Fruit fly (Drosophila melanogaster) whole organism, embryonic: Measurements from ENCODE around the gene CG6481.

Experiments used
- Awh ChIP-seq: fragments of 200-800 bp; sonication (Bioruptor generic); IDR thresholded peaks from 2 replicates; pipeline ENCODE4, ENCODE4 v1.3.6; 2022; ENCODE audit warnings: missing biosample characterization, missing genetic modification characterization
- Bteb2 ChIP-seq: fragments of 200-800 bp; sonication (Bioruptor generic); optimal IDR thresholded peaks from 2 replicates; lab custom pipeline; 2016; ENCODE audit warnings: missing biosample characterization, missing genetic modification characterization
- CG10147 ChIP-seq: fragments of 200-800 bp; sonication (Bioruptor generic); optimal IDR thresholded peaks from 2 replicates; lab custom pipeline; 2019; ENCODE audit warnings: missing biosample characterization, mild to moderate bottlenecking, missing genetic modification characterization, moderate library complexity
- CG10321 ChIP-seq: fragments of 200-800 bp; sonication (Bioruptor generic); IDR thresholded peaks from 2 replicates; pipeline ENCODE4 v1.3.6; 2022; ENCODE audit warnings: missing biosample characterization, missing genetic modification characterization
- CG10431 ChIP-seq: fragments of 200-800 bp; sonication (Bioruptor generic); optimal IDR thresholded peaks from 3 replicates; lab custom pipeline; 2018; ENCODE audit warnings: missing biosample characterization, mild to moderate bottlenecking, missing genetic modification characterization
- CG12236 ChIP-seq: fragments of 200-800 bp; sonication (Bioruptor generic); optimal IDR thresholded peaks from 2 replicates; lab custom pipeline; 2016; ENCODE audit warnings: missing biosample characterization, missing genetic modification characterization
- CG13123 ChIP-seq: fragments of 200-800 bp; sonication (Bioruptor generic); optimal IDR thresholded peaks from 2 replicates; lab custom pipeline; 2016; ENCODE audit warnings: missing biosample characterization, missing genetic modification characterization
- CG14050 ChIP-seq: fragments of 200-800 bp; sonication (Bioruptor generic); IDR thresholded peaks from 3 replicates; pipeline ENCODE4 v1.3.6; 2022; ENCODE audit warnings: missing biosample characterization, missing genetic modification characterization
- CG15601 ChIP-seq: fragments of 200-800 bp; sonication (Bioruptor generic); optimal IDR thresholded peaks from 3 replicates; lab custom pipeline; 2019; ENCODE audit warnings: missing biosample characterization, mild to moderate bottlenecking, missing genetic modification characterization, moderate library complexity
- CG17802 ChIP-seq: fragments of 200-800 bp; sonication (Bioruptor generic); optimal IDR thresholded peaks from 2 replicates; lab custom pipeline; 2018; ENCODE audit warnings: missing biosample characterization, mild to moderate bottlenecking, missing genetic modification characterization, moderate library complexity
- CG3163 ChIP-seq: fragments of 200-800 bp; sonication (Bioruptor generic); optimal IDR thresholded peaks from 3 replicates; lab custom pipeline; 2016; ENCODE audit warnings: missing biosample characterization, missing genetic modification characterization
- CG3281 ChIP-seq: fragments of 200-800 bp; sonication (Bioruptor generic); optimal IDR thresholded peaks from 3 replicates; lab custom pipeline; 2017; ENCODE audit warnings: missing biosample characterization, mild to moderate bottlenecking, missing genetic modification characterization
- CG3995 ChIP-seq: fragments of 200-800 bp; sonication (Bioruptor generic); optimal IDR thresholded peaks from 3 replicates; lab custom pipeline; 2016; ENCODE audit warnings: missing biosample characterization, missing genetic modification characterization
- CG5180 ChIP-seq: fragments of 200-800 bp; sonication (Bioruptor generic); optimal IDR thresholded peaks from 3 replicates; lab custom pipeline; 2017; ENCODE audit warnings: missing biosample characterization, missing genetic modification characterization, mild to moderate bottlenecking, moderate library complexity, missing genetic modification reagents
- CG6175 ChIP-seq: fragments of 200-800 bp; sonication (Bioruptor generic); IDR thresholded peaks from 3 replicates; pipeline ENCODE4 v1.3.6; 2022; ENCODE audit warnings: missing biosample characterization, missing genetic modification characterization
- CG6254 ChIP-seq: fragments of 200-800 bp; sonication (Bioruptor generic); optimal IDR thresholded peaks from 3 replicates; lab custom pipeline; 2017; ENCODE audit warnings: mild to moderate bottlenecking, missing biosample characterization, missing genetic modification reagents, missing genetic modification characterization
- CG6813 ChIP-seq: fragments of 200-800 bp; sonication (Bioruptor generic); optimal IDR thresholded peaks from 2 replicates; lab custom pipeline; 2017; ENCODE audit warnings: missing biosample characterization, missing genetic modification characterization, mild to moderate bottlenecking, moderate library complexity, missing genetic modification reagents
- CG6854 ChIP-seq: fragments of 200-800 bp; sonication (Bioruptor generic); optimal IDR thresholded peaks from 3 replicates; lab custom pipeline; 2017; ENCODE audit warnings: missing biosample characterization, mild to moderate bottlenecking, missing genetic modification characterization
- CG7556 ChIP-seq: fragments of 200-800 bp; sonication (Bioruptor generic); optimal IDR thresholded peaks from 2 replicates; lab custom pipeline; 2017; ENCODE audit warnings: missing biosample characterization, mild to moderate bottlenecking, missing genetic modification characterization
- CG9215 ChIP-seq: fragments of 200-800 bp; sonication (Bioruptor generic); IDR thresholded peaks from 2 replicates; pipeline ENCODE4 v1.3.6; 2022; ENCODE audit warnings: missing biosample characterization, missing genetic modification characterization
- CG9727 ChIP-seq: fragments of 200-800 bp; sonication (Bioruptor generic); optimal IDR thresholded peaks from 3 replicates; lab custom pipeline; 2017; ENCODE audit warnings: missing biosample characterization, mild to moderate bottlenecking, missing genetic modification characterization
- CG9797 ChIP-seq: fragments of 200-800 bp; sonication (Bioruptor generic); optimal IDR thresholded peaks from 3 replicates; lab custom pipeline; 2018; ENCODE audit warnings: missing biosample characterization, mild to moderate bottlenecking, missing genetic modification characterization
- CoRest ChIP-seq: fragments of 200-800 bp; sonication (Bioruptor generic); optimal IDR thresholded peaks from 3 replicates; lab custom pipeline; 2018; ENCODE audit warnings: missing biosample characterization, mild to moderate bottlenecking, missing genetic modification characterization, moderate library complexity
- D19B ChIP-seq: fragments of 200-800 bp; sonication (Bioruptor generic); optimal IDR thresholded peaks from 2 replicates; lab custom pipeline; 2017; ENCODE audit warnings: missing biosample characterization, mild to moderate bottlenecking, missing genetic modification characterization
- Dbx ChIP-seq: fragments of 200-800 bp; sonication (Bioruptor generic); IDR thresholded peaks from 3 replicates; pipeline ENCODE4 v1.3.6; 2022; ENCODE audit warnings: missing biosample characterization, missing genetic modification characterization
- Fer1 ChIP-seq: fragments of 200-800 bp; sonication (Bioruptor generic); optimal IDR thresholded peaks from 2 replicates; lab custom pipeline; 2017; ENCODE audit warnings: missing biosample characterization, mild to moderate bottlenecking, missing genetic modification characterization
- Fer3 ChIP-seq: fragments of 200-800 bp; sonication (Bioruptor generic); optimal IDR thresholded peaks from 2 replicates; lab custom pipeline; 2018; ENCODE audit warnings: missing biosample characterization, mild to moderate bottlenecking, missing genetic modification characterization, moderate library complexity
- H2.0 ChIP-seq: fragments of 200-800 bp; sonication (Bioruptor generic); IDR thresholded peaks from 2 replicates; pipeline ENCODE4 v1.3.6; 2022; ENCODE audit warnings: missing biosample characterization, missing genetic modification characterization
- Jarid2 ChIP-seq: fragments of 200-800 bp; sonication (Bioruptor generic); optimal IDR thresholded peaks from 3 replicates; lab custom pipeline; 2017; ENCODE audit warnings: mild to moderate bottlenecking, missing biosample characterization, missing genetic modification reagents, missing genetic modification characterization
- Lim3 ChIP-seq: fragments of 200-800 bp; sonication (Bioruptor generic); IDR thresholded peaks from 2 replicates; pipeline ENCODE4 v1.3.6; 2022; ENCODE audit warnings: missing biosample characterization, missing genetic modification characterization
- Lpt ChIP-seq: fragments of >200 bp; optimal IDR thresholded peaks from 2 replicates; lab custom pipeline; 2018; ENCODE audit warnings: missing biosample characterization, missing genetic modification characterization
- Nf-YC ChIP-seq: fragments of 200-800 bp; optimal IDR thresholded peaks from 3 replicates; lab custom pipeline; 2019; ENCODE audit warnings: missing biosample characterization, mild to moderate bottlenecking, missing genetic modification characterization, moderate library complexity
- Oli ChIP-seq: fragments of 200-800 bp; sonication (Bioruptor generic); optimal IDR thresholded peaks from 2 replicates; lab custom pipeline; 2018; ENCODE audit warnings: missing biosample characterization, mild to moderate bottlenecking, missing genetic modification characterization, moderate library complexity
- Optix ChIP-seq: fragments of 200-800 bp; sonication (Bioruptor generic); IDR thresholded peaks from 3 replicates; pipeline ENCODE4 v1.3.6; 2022; ENCODE audit warnings: missing biosample characterization, missing genetic modification characterization
- Ravus ChIP-seq: fragments of 200-800 bp; sonication (Bioruptor generic); IDR thresholded peaks from 2 replicates; pipeline ENCODE4 v1.3.6; 2022; ENCODE audit warnings: missing biosample characterization, missing genetic modification characterization
- ab ChIP-seq: fragments of 200-800 bp; sonication (Bioruptor generic); optimal IDR thresholded peaks from 2 replicates; lab custom pipeline; 2016; ENCODE audit warnings: missing biosample characterization, missing genetic modification characterization
- aop ChIP-seq: fragments of 200-800 bp; sonication (Bioruptor generic); IDR thresholded peaks from 2 replicates; pipeline ENCODE4 v1.3.6; 2022; ENCODE audit warnings: missing biosample characterization, missing genetic modification characterization
- ase ChIP-seq: fragments of 200-800 bp; sonication (Bioruptor generic); IDR thresholded peaks from 3 replicates; pipeline ENCODE4 v1.3.6; 2022; ENCODE audit warnings: missing biosample characterization, missing genetic modification characterization
- bigmax ChIP-seq: fragments of 200-800 bp; sonication (Bioruptor generic); optimal IDR thresholded peaks from 2 replicates; lab custom pipeline; 2018; ENCODE audit warnings: missing biosample characterization, mild to moderate bottlenecking, missing genetic modification characterization
- bowl ChIP-seq: fragments of 200-800 bp; sonication (Bioruptor generic); IDR thresholded peaks from 2 replicates; pipeline ENCODE4 v1.3.6; 2022; ENCODE audit warnings: missing biosample characterization, missing genetic modification characterization
- br ChIP-seq: fragments of >200 bp; optimal IDR thresholded peaks from 2 replicates; lab custom pipeline; 2017
- chm ChIP-seq: fragments of 200-800 bp; sonication (Bioruptor generic); IDR thresholded peaks from 2 replicates; pipeline ENCODE4 v1.3.6; 2022; ENCODE audit warnings: missing biosample characterization, missing genetic modification characterization
- corto ChIP-seq: fragments of 200-800 bp; sonication (Bioruptor generic); optimal IDR thresholded peaks from 2 replicates; lab custom pipeline; 2016; ENCODE audit warnings: missing biosample characterization, mild to moderate bottlenecking, missing genetic modification characterization, moderate library complexity
- hth ChIP-seq: fragments of >200 bp; optimal IDR thresholded peaks from 2 replicates; lab custom pipeline; 2017; ENCODE audit warnings: inconsistent platforms
- mld ChIP-seq: fragments of 200-800 bp; sonication (Bioruptor generic); IDR thresholded peaks from 3 replicates; pipeline ENCODE4 v1.3.6; 2022; ENCODE audit warnings: missing biosample characterization, missing genetic modification characterization; ENCODE audit not compliant: partially characterized antibody
- nom ChIP-seq: fragments of 200-800 bp; sonication (Bioruptor generic); optimal IDR thresholded peaks from 2 replicates; lab custom pipeline; 2017; ENCODE audit warnings: missing biosample characterization, missing genetic modification characterization, mild to moderate bottlenecking, moderate library complexity, missing genetic modification reagents
- otp ChIP-seq: fragments of 200-800 bp; sonication (Bioruptor generic); IDR thresholded peaks from 3 replicates; pipeline ENCODE4, ENCODE4 v1.3.6; 2022; ENCODE audit warnings: missing biosample characterization, missing genetic modification characterization
- rib ChIP-seq: fragments of 200-800 bp; sonication (Bioruptor generic); IDR thresholded peaks from 2 replicates; pipeline ENCODE4 v1.3.6; 2022; ENCODE audit warnings: missing biosample characterization, missing genetic modification characterization
- stc ChIP-seq: fragments of 200-800 bp; sonication (Bioruptor generic); IDR thresholded peaks from 2 replicates; pipeline ENCODE4 v1.3.6; 2022; ENCODE audit warnings: missing biosample characterization, missing genetic modification characterization
- tna ChIP-seq: fragments of 200-800 bp; sonication (Bioruptor generic); IDR thresholded peaks from 2 replicates; pipeline ENCODE4 v1.3.6; 2022; ENCODE audit warnings: missing biosample characterization, missing genetic modification characterization; ENCODE audit not compliant: partially characterized antibody
- wek ChIP-seq: fragments of 200-800 bp; sonication (Bioruptor generic); optimal IDR thresholded peaks from 3 replicates; lab custom pipeline; 2018; ENCODE audit warnings: missing biosample characterization, mild to moderate bottlenecking, missing genetic modification characterization, moderate library complexity
- yki ChIP-seq: fragments of >200 bp; optimal IDR thresholded peaks from 3 replicates; lab custom pipeline; 2018

CG6481 gene

dm6 chrX:18494165-18494740 is 28.0 kb downstream of the CG6481 start, which contains the start of gene CG15043 (continued):
- TF ChIP-seq nom (GFP tag; lab: Kevin White, UChicago), result no peak
- peak; percentile 40 for TF ChIP-seq CG3281
- no peak for TF ChIP-seq CG7556 (GFP tag; lab: Kevin White, UChicago)
- peak; percentile 12 for TF ChIP-seq CG9727 (GFP tag; lab: Kevin White, UChicago)
- no peak for TF ChIP-seq tna (GFP tag; lab: Robert Waterston, UW)
- TF ChIP-seq Fer3 (tag; lab: Kevin White, UChicago), result peak; percentile 56
- TF ChIP-seq bowl, result no peak
- peak; percentile 6; the same call in 1 of the 2 replicates for TF ChIP-seq Ravus
- TF ChIP-seq CoRest (tag; lab: Kevin White, UChicago), result no peak
- no peak for TF ChIP-seq CG5180 (GFP tag; lab: Kevin White, UChicago)
- no peak for TF ChIP-seq CG3995 (GFP tag; lab: Kevin White, UChicago)
- no peak for TF ChIP-seq CG6813 (GFP tag; lab: Kevin White, UChicago)
- no peak for TF ChIP-seq yki
- TF ChIP-seq CG12236 (GFP tag; lab: Kevin White, UChicago), result no peak
- no peak for TF ChIP-seq ab
- TF ChIP-seq hth, result no peak
- peak; percentile 23; the same call in 1 of the 2 replicates for TF ChIP-seq rib (GFP tag; lab: Robert Waterston, UW)
- TF ChIP-seq CG6854, result peak; percentile 26
- no peak for TF ChIP-seq Jarid2 (GFP tag; lab: Kevin White, UChicago)
- no peak for TF ChIP-seq CG13123
- no peak for TF ChIP-seq CG10147 (GFP tag; lab: Kevin White, UChicago)
- no peak for TF ChIP-seq CG17802 (tag; lab: Kevin White, UChicago)
- TF ChIP-seq br (lab: Kevin White, UChicago), result no peak
- TF ChIP-seq stc (GFP tag; lab: Robert Waterston, UW), result no peak
- TF ChIP-seq Lpt (GFP tag; lab: Kevin White, UChicago), result no peak
- peak; percentile 41 for TF ChIP-seq Fer1 (GFP tag; lab: Kevin White, UChicago)
- no peak for TF ChIP-seq chm
- no peak for TF ChIP-seq otp (GFP tag; lab: Robert Waterston, UW)
- TF ChIP-seq Nf-YC, result no peak
- TF ChIP-seq Oli, result no peak
- TF ChIP-seq aop (GFP tag; lab: Robert Waterston, UW), result no peak
- TF ChIP-seq CG3163 (GFP tag; lab: Kevin White, UChicago), result no peak
- TF ChIP-seq wek (GFP tag; lab: Kevin White, UChicago), result no peak
- TF ChIP-seq D19B (GFP tag; lab: Kevin White, UChicago), result peak; percentile 54
- no peak for TF ChIP-seq Awh (GFP tag; lab: Robert Waterston, UW)
- no peak for TF ChIP-seq corto (GFP tag; lab: Kevin White, UChicago)
- no peak; the same call in 1 of the 2 replicates for TF ChIP-seq CG10321
- no peak for TF ChIP-seq CG9797 (GFP tag; lab: Kevin White, UChicago)
- peak; percentile 60; the same call in 1 of the 2 replicates for TF ChIP-seq CG9215 (GFP tag; lab: Robert Waterston, UW)
- TF ChIP-seq CG14050 (GFP tag; lab: Robert Waterston, UW), result no peak
- no peak for TF ChIP-seq CG15601 (tag; lab: Kevin White, UChicago)
- TF ChIP-seq CG10431 (GFP tag; lab: Kevin White, UChicago), result no peak
- TF ChIP-seq Optix (GFP tag; lab: Robert Waterston, UW), result no peak
- 0 out of 3 replicates have a peak, but pooled peaks have one; percentile 49 for TF ChIP-seq CG6175 (GFP tag; lab: Robert Waterston, UW)
- no peak for TF ChIP-seq bigmax (GFP tag; lab: Kevin White, UChicago)
- no peak for TF ChIP-seq H2.0
- TF ChIP-seq Lim3 (GFP tag; lab: Robert Waterston, UW), result no peak
- no peak for TF ChIP-seq mld (GFP tag; lab: Robert Waterston, UW)
- TF ChIP-seq CG6254 (GFP tag; lab: Kevin White, UChicago), result no peak
- no peak for TF ChIP-seq Bteb2
- peak; percentile 78 for TF ChIP-seq Dbx (GFP tag; lab: Robert Waterston, UW)
- peak; percentile 55; the same call in 1 of the 3 replicates for TF ChIP-seq ase
